Fruit fly (Drosophila melanogaster) S2 (cell line): ENCODE results near the gene CG42823.

Experiments used
- CG8478 ChIP-seq: fragments of >200 bp; optimal IDR thresholded peaks from 2 replicates; lab custom pipeline; 2018
- CTCF ChIP-seq, 2 experiments: fragments of >200 bp; optimal IDR thresholded peaks; 2 replicates each; lab custom pipeline; 2018

DNA sequence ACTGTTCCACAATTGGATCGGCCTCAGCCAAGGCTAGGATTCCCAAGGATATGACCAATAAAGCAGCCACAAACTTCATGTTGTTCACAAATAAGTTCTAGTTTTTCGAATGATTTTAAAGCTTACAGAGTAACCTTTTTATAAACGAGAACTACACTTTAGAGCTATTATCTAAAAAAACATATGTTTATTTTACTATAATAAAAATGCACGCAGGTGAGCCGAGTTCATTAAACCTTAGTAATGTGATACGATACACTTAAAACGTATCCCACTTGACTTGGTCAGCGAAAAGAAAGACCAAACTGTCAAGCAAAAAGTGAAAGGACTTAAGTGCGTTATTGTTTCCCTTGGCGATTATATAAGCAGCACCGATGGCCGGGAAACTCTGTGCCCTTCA, 29.4 kb upstream of the CG42823 start, which contains the start of gene CG44090:
- TF ChIP-seq CG8478 (lab: Kevin White, UChicago) (no peak), CTCF (optimal IDR thresholded peaks at IDR 0.05; lab: Kevin White, UChicago) (no peak)
